Worm (Caenorhabditis elegans): Measurements from ENCODE around the gene Y45G12B.2.

The Y45G12B.2 gene

ce11 chrV:2728236-2728635 is 33.7 kb downstream of the Y45G12B.2 start, which contains the start of gene str-33:
Gene str-33 (plus strand): TSS chrV:2728536.
- no peak for TF ChIP-seq unc-62 (GFP tag; optimal IDR thresholded peaks at IDR 0.05)

- TF ChIP-seq unc-62 (GFP tag; optimal IDR thresholded peaks at IDR 0.05), result no peak
Measured at ce11 chrV:2730784-2731480, 36.4 kb downstream of the Y45G12B.2 start, which contains the start of gene dod-3. Gene dod-3 (minus strand): TSS chrV:2731098.

- TF ChIP-seq unc-62 (GFP tag; optimal IDR thresholded peaks at IDR 0.05), result no peak
Measured at ce11 chrV:2734360-2734759, 39.8 kb downstream of the Y45G12B.2 start, which contains the start of gene srg-57. Gene srg-57 (minus strand): TSS chrV:2734460.

ce11 chrV:2738174-2738573 is 43.6 kb downstream of the Y45G12B.2 start, which contains the start of gene srg-56:
Gene srg-56 (minus strand): TSS chrV:2738274.
- no peak for TF ChIP-seq unc-62 (GFP tag; optimal IDR thresholded peaks at IDR 0.05)

- no peak for TF ChIP-seq unc-62 (GFP tag; optimal IDR thresholded peaks at IDR 0.05)
Measured at ce11 chrV:2739607-2740006, 45.0 kb downstream of the Y45G12B.2 start.

- TF ChIP-seq unc-62 (GFP tag; optimal IDR thresholded peaks at IDR 0.05), result no peak
Measured at ce11 chrV:2740228-2740627, 45.7 kb downstream of the Y45G12B.2 start, which contains the start of gene srg-61. Gene srg-61 (minus strand): TSS chrV:2740328.

ce11 chrV:2742298-2742697 is 47.7 kb downstream of the Y45G12B.2 start, which contains the start of gene srg-62:
Gene srg-62 (minus strand): TSS chrV:2742398.
- TF ChIP-seq unc-62 (GFP tag; optimal IDR thresholded peaks at IDR 0.05), result no peak

- no peak for TF ChIP-seq unc-62 (GFP tag; optimal IDR thresholded peaks at IDR 0.05)
Measured at ce11 chrV:2746404-2746803, 51.8 kb downstream of the Y45G12B.2 start.
